Worm (Caenorhabditis elegans): Measurements from ENCODE around the gene nfx-1.

DNA sequence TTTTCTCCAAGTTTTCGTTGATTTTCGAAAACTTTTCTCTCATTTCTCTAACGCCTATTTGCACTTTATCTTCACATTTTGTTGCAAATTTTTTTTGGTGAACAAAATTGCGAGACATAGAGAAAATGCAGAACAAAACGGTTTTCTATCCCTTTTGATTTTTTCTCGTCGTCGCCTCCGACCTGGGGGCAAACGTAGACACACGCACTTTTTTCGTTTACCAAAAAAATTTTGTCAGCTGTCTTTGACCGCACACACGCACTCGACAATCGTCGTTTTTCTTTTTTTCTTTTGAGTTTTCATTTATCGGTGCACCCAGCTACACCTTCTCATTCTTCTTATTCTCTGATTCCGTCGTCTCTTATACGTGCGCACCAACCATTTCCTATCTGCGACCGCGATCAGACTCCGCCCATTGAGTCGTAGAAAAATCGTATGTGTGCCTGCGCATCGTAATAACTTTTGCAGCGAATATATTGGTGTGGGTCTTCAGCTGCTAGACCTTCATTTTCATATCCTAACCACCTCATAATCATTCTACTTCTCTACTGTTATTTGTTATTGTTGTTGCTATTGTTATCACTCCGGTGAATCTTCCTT, 12.8 kb upstream of the nfx-1 start:
- TF ChIP-seq ceh-82 (tag; optimal IDR thresholded peaks at IDR 0.05) (peak in 2 of 3 experiments; percentile 14 to 22), C04F5.9 (tag; optimal IDR thresholded peaks at IDR 0.05) (no peak), elt-3 (tag; optimal IDR thresholded peaks at IDR 0.05) (peak in 3 of 6 experiments; percentile 7 to 59 (median 14)), mdl-1 (tag; optimal IDR thresholded peaks at IDR 0.05) (peak in 1 of 2 experiments; percentile 58), lin-13 (GFP tag; optimal IDR thresholded peaks at IDR 0.05) (peak; percentile 38), lir-3 (tag; optimal IDR thresholded peaks at IDR 0.05; ENCODE audit: poor library complexity) (no peak), nhr-237 (tag; optimal IDR thresholded peaks at IDR 0.05) (peak; percentile 24), Y116A8C.19 (tag; optimal IDR thresholded peaks at IDR 0.05; ENCODE audit: borderline replicate concordance) (no peak), snpc-4 (tag; optimal IDR thresholded peaks at IDR 0.05) (peak; percentile 14), lin-35 (GFP tag; optimal IDR thresholded peaks at IDR 0.05) (peak in 1 of 2 experiments; percentile 54), egl-27 (tag; optimal IDR thresholded peaks at IDR 0.05) (peak in 1 of 2 experiments; percentile 14), nhr-76 (tag; optimal IDR thresholded peaks at IDR 0.05) (no peak), ztf-4 (tag; optimal IDR thresholded peaks at IDR 0.05) (no peak), ama-1 (optimal IDR thresholded peaks at IDR 0.05) (no peak)
